Fruit fly (Drosophila melanogaster) whole organism, adult: ENCODE data around the gene Ca-Ma2d.

Experiments
- CG12768 ChIP-seq: fragments of 200-800 bp; sonication (Bioruptor generic); optimal IDR thresholded peaks from 2 replicates; lab custom pipeline; 2017; ENCODE audit warnings: missing biosample characterization, missing genetic modification characterization, mild to moderate bottlenecking, moderate library complexity, missing genetic modification reagents
- CG14711 ChIP-seq: fragments of 200-800 bp; sonication (Bioruptor generic); optimal IDR thresholded peaks from 2 replicates; lab custom pipeline; 2018; ENCODE audit warnings: missing biosample characterization, mild to moderate bottlenecking, missing genetic modification characterization, moderate library complexity
- CG7045 ChIP-seq: fragments of 200-800 bp; sonication (Bioruptor generic); optimal IDR thresholded peaks from 2 replicates; lab custom pipeline; 2017; ENCODE audit warnings: missing biosample characterization, mild to moderate bottlenecking, missing genetic modification characterization
- CG7101 ChIP-seq: fragments of 200-800 bp; sonication (Bioruptor generic); optimal IDR thresholded peaks from 2 replicates; lab custom pipeline; 2018; ENCODE audit warnings: missing biosample characterization, mild to moderate bottlenecking, missing genetic modification characterization, moderate library complexity
- Crg-1 ChIP-seq: fragments of 200-800 bp; sonication (Bioruptor generic); optimal IDR thresholded peaks from 2 replicates; lab custom pipeline; 2016; ENCODE audit warnings: missing biosample characterization, missing genetic modification characterization
- bab1 ChIP-seq: fragments of 200-800 bp; sonication (Bioruptor generic); optimal IDR thresholded peaks from 3 replicates; lab custom pipeline; 2019; ENCODE audit warnings: missing biosample characterization, mild to moderate bottlenecking, missing genetic modification characterization, moderate library complexity
- kay ChIP-seq: fragments of 200-800 bp; sonication (Bioruptor generic); peaks from one replicate; lab custom pipeline; 2016; ENCODE audit warnings: missing biosample characterization, missing genetic modification characterization, borderline replicate concordance

- peak; percentile 72 for TF ChIP-seq CG7045
- peak; percentile 97 for TF ChIP-seq kay
- TF ChIP-seq CG14711 (tag; lab: Kevin White, UChicago): peak; percentile 57
- peak; percentile 54 for TF ChIP-seq Crg-1 (GFP tag; lab: Kevin White, UChicago)
- peak; percentile 76 for TF ChIP-seq bab1 (GFP tag; lab: Kevin White, UChicago)
- peak; percentile 70 for TF ChIP-seq CG7101
- TF ChIP-seq CG12768 (GFP tag; lab: Kevin White, UChicago): peak; percentile 81
These were observed 53.3 kb downstream of the Ca-Ma2d start for dm6 chr2L:16284306-16285299.
